Worm (Caenorhabditis elegans) whole organism, late embryonic: ENCODE data around the gene clec-79.

Experiments used
- C38D4.7 ChIP-seq: fragments of 200-800 bp; sonication (Bioruptor generic); optimal IDR thresholded peaks from 2 replicates; lab custom pipeline; 2018; ENCODE audit warnings: mild to moderate bottlenecking, missing genetic modification characterization, moderate library complexity, missing compliant biosample characterization
- T23F11.4 ChIP-seq: fragments of 200-800 bp; sonication (Bioruptor generic); optimal IDR thresholded peaks from 2 replicates; lab custom pipeline; 2018; ENCODE audit warnings: mild to moderate bottlenecking, missing genetic modification characterization, missing compliant biosample characterization
- Y22D7AL.16 ChIP-seq: sonication (generic microtip); optimal IDR thresholded peaks from 2 replicates; lab custom pipeline; 2016; ENCODE audit warnings: missing genetic modification characterization, missing compliant biosample characterization
- ahr-1 ChIP-seq: sonication (generic microtip); optimal IDR thresholded peaks from 2 replicates; lab custom pipeline; 2016; ENCODE audit warnings: missing genetic modification characterization, missing compliant biosample characterization
- ceh-18 ChIP-seq: sonication (generic microtip); optimal IDR thresholded peaks from 2 replicates; lab custom pipeline; 2016; ENCODE audit warnings: missing genetic modification characterization, missing compliant biosample characterization
- ceh-19 ChIP-seq: fragments of 200-800 bp; sonication (Bioruptor generic); optimal IDR thresholded peaks from 2 replicates; lab custom pipeline; 2018; ENCODE audit warnings: mild to moderate bottlenecking, missing genetic modification characterization, missing compliant biosample characterization
- ceh-30 ChIP-seq: fragments of 150-350 bp; optimal IDR thresholded peaks from 2 replicates; lab custom pipeline; 2014; ENCODE audit warnings: missing biosample characterization, missing genetic modification characterization
- ceh-31 ChIP-seq: sonication (generic microtip); optimal IDR thresholded peaks from 2 replicates; lab custom pipeline; 2016; ENCODE audit warnings: missing genetic modification characterization, missing compliant biosample characterization
- ceh-34 ChIP-seq: sonication (generic microtip); optimal IDR thresholded peaks from 2 replicates; lab custom pipeline; 2016; ENCODE audit warnings: mild to moderate bottlenecking, missing genetic modification characterization, missing compliant biosample characterization
- ceh-45 ChIP-seq: fragments of 200-800 bp; sonication (Bioruptor generic); IDR thresholded peaks from 2 replicates; pipeline ENCODE4 v1.3.6; 2022; ENCODE audit warnings: missing genetic modification reagents, missing genetic modification characterization, missing compliant biosample characterization
- ceh-48 ChIP-seq: sonication (generic microtip); optimal IDR thresholded peaks from 2 replicates; lab custom pipeline; 2016; ENCODE audit warnings: missing genetic modification characterization, inconsistent platforms, missing compliant biosample characterization
- ceh-6 ChIP-seq: fragments of 200-800 bp; sonication (Bioruptor generic); optimal IDR thresholded peaks from 2 replicates; lab custom pipeline; 2018; ENCODE audit warnings: mild to moderate bottlenecking, missing genetic modification characterization, missing compliant biosample characterization
- ceh-9 ChIP-seq: sonication (generic microtip); optimal IDR thresholded peaks from 2 replicates; lab custom pipeline; 2016; ENCODE audit warnings: mild to moderate bottlenecking, missing genetic modification characterization, inconsistent platforms, missing compliant biosample characterization
- che-1 ChIP-seq: sonication (generic microtip); optimal IDR thresholded peaks from 2 replicates; lab custom pipeline; 2016; ENCODE audit warnings: mild to moderate bottlenecking, missing genetic modification characterization, missing compliant biosample characterization
- dmd-4 ChIP-seq: sonication (generic microtip); optimal IDR thresholded peaks from 2 replicates; lab custom pipeline; 2016; ENCODE audit warnings: borderline replicate concordance, missing genetic modification characterization, missing compliant biosample characterization
- dve-1 ChIP-seq: sonication (generic microtip); optimal IDR thresholded peaks from 2 replicates; lab custom pipeline; 2017; ENCODE audit warnings: antibody characterized with exemption, mild to moderate bottlenecking, missing genetic modification characterization, missing compliant biosample characterization
- elt-2 ChIP-seq: sonication (generic microtip); optimal IDR thresholded peaks from 2 replicates; lab custom pipeline; 2016; ENCODE audit warnings: missing genetic modification reagents, missing genetic modification characterization, missing compliant biosample characterization
- elt-4 ChIP-seq: sonication (generic microtip); optimal IDR thresholded peaks from 2 replicates; lab custom pipeline; 2016; ENCODE audit warnings: missing genetic modification characterization, missing compliant biosample characterization
- ets-4 ChIP-seq: sonication (generic microtip); optimal IDR thresholded peaks from 2 replicates; lab custom pipeline; 2016; ENCODE audit warnings: missing genetic modification characterization, missing compliant biosample characterization
- fkh-6 ChIP-seq: sonication (generic microtip); optimal IDR thresholded peaks from 2 replicates; lab custom pipeline; 2016; ENCODE audit warnings: missing genetic modification characterization, missing compliant biosample characterization
- hlh-13 ChIP-seq: fragments of 200-800 bp; sonication (Bioruptor generic); optimal IDR thresholded peaks from 2 replicates; lab custom pipeline; 2018; ENCODE audit warnings: mild to moderate bottlenecking, missing genetic modification characterization, missing compliant biosample characterization
- hlh-15 ChIP-seq: sonication (generic microtip); optimal IDR thresholded peaks from 2 replicates; lab custom pipeline; 2016; ENCODE audit warnings: missing genetic modification characterization, missing compliant biosample characterization
- hlh-8 ChIP-seq: sonication (generic microtip); optimal IDR thresholded peaks from 2 replicates; lab custom pipeline; 2016; ENCODE audit warnings: missing genotype, missing genetic modification characterization, missing compliant biosample characterization
- lin-11 ChIP-seq: fragments of 200-800 bp; sonication (Bioruptor generic); optimal IDR thresholded peaks from 2 replicates; lab custom pipeline; 2018; ENCODE audit warnings: mild to moderate bottlenecking, missing genetic modification characterization, missing compliant biosample characterization
- madf-2 ChIP-seq: sonication (generic microtip); optimal IDR thresholded peaks from 2 replicates; lab custom pipeline; 2017; ENCODE audit warnings: missing genetic modification characterization, missing compliant biosample characterization
- mec-3 ChIP-seq: sonication (generic microtip); optimal IDR thresholded peaks from 2 replicates; lab custom pipeline; 2016; ENCODE audit warnings: borderline replicate concordance, missing genetic modification characterization, missing compliant biosample characterization
- nfya-1 ChIP-seq: sonication (generic microtip); optimal IDR thresholded peaks from 2 replicates; lab custom pipeline; 2017; ENCODE audit warnings: missing genetic modification characterization, mild to moderate bottlenecking, missing compliant biosample characterization, antibody characterized with exemption, moderate library complexity
- nhr-11 ChIP-seq: fragments of 150-350 bp; optimal IDR thresholded peaks from 2 replicates; lab custom pipeline; 2014; ENCODE audit warnings: missing biosample characterization, missing genetic modification characterization
- nhr-232 ChIP-seq: sonication (generic microtip); optimal IDR thresholded peaks from 2 replicates; lab custom pipeline; 2016; ENCODE audit warnings: missing genetic modification characterization, missing compliant biosample characterization
- odd-2 ChIP-seq: sonication (generic microtip); optimal IDR thresholded peaks from 2 replicates; lab custom pipeline; 2017; ENCODE audit warnings: antibody characterized with exemption, mild to moderate bottlenecking, missing genetic modification characterization, missing compliant biosample characterization
- pat-9 ChIP-seq: fragments of 200-800 bp; sonication (Bioruptor generic); optimal IDR thresholded peaks from 2 replicates; lab custom pipeline; 2018; ENCODE audit warnings: mild to moderate bottlenecking, missing genetic modification characterization, moderate library complexity, missing compliant biosample characterization
- pha-2 ChIP-seq: sonication (generic microtip); optimal IDR thresholded peaks from 2 replicates; lab custom pipeline; 2017; ENCODE audit warnings: mild to moderate bottlenecking, missing genetic modification characterization, missing compliant biosample characterization
- pha-4 ChIP-seq: fragments of 150-350 bp; optimal IDR thresholded peaks from 2 replicates; lab custom pipeline; 2018; ENCODE audit warnings: missing biosample characterization, missing genetic modification reagents, missing genetic modification characterization
- pqm-1 ChIP-seq: sonication (generic microtip); optimal IDR thresholded peaks from 2 replicates; lab custom pipeline; 2016; ENCODE audit warnings: missing genetic modification characterization, missing compliant biosample characterization
- pros-1 ChIP-seq: fragments of 150-350 bp; optimal IDR thresholded peaks from 2 replicates; lab custom pipeline; 2014; ENCODE audit warnings: missing biosample characterization, missing genetic modification reagents, missing genetic modification characterization
- ref-2 ChIP-seq: sonication (generic microtip); optimal IDR thresholded peaks from 2 replicates; lab custom pipeline; 2016; ENCODE audit warnings: missing genetic modification characterization, missing compliant biosample characterization
- rnt-1 ChIP-seq: sonication (generic microtip); optimal IDR thresholded peaks from 2 replicates; lab custom pipeline; 2016; ENCODE audit warnings: missing genetic modification characterization, missing compliant biosample characterization
- sox-2 ChIP-seq: fragments of 200-800 bp; sonication (Bioruptor generic); IDR thresholded peaks from 2 replicates; pipeline ENCODE4 v1.3.6; 2022; ENCODE audit warnings: missing genetic modification reagents, missing genetic modification characterization, missing compliant biosample characterization
- syd-9 ChIP-seq: sonication (generic microtip); optimal IDR thresholded peaks from 2 replicates; lab custom pipeline; 2016; ENCODE audit warnings: mild to moderate bottlenecking, missing genetic modification characterization, moderate library complexity, missing compliant biosample characterization
- tbx-2 ChIP-seq: sonication (generic microtip); optimal IDR thresholded peaks from 2 replicates; lab custom pipeline; 2016; ENCODE audit warnings: missing genetic modification characterization, missing compliant biosample characterization
- ztf-16 ChIP-seq: sonication (generic microtip); optimal IDR thresholded peaks from 2 replicates; lab custom pipeline; 2017; ENCODE audit warnings: missing genetic modification characterization, missing compliant biosample characterization

Gene clec-79

ce11 chrIV:4014341-4014826 lies 41.2 kb downstream of the clec-79 start:
- TF ChIP-seq nhr-11 (tag; lab: Kevin White, UChicago), result no peak
- no peak for TF ChIP-seq ceh-34 (tag; lab: Kevin White, UChicago)
- TF ChIP-seq pros-1 (tag; lab: Kevin White, UChicago), result no peak
- TF ChIP-seq mec-3 (tag; lab: Kevin White, UChicago), result no peak

- TF ChIP-seq nfya-1 (tag; lab: Kevin White, UChicago) (no peak), nhr-11 (tag; lab: Kevin White, UChicago) (no peak), hlh-13 (GFP tag; lab: Kevin White, UChicago) (no peak), Y22D7AL.16 (tag; lab: Kevin White, UChicago) (no peak), syd-9 (tag; lab: Kevin White, UChicago) (no peak), ets-4 (no peak), ceh-45 (GFP tag; lab: Robert Waterston, UW) (no peak), hlh-8 (tag; lab: Kevin White, UChicago) (no peak), pros-1 (tag; lab: Kevin White, UChicago) (no peak), fkh-6 (tag; lab: Kevin White, UChicago) (no peak), ztf-16 (tag; lab: Kevin White, UChicago) (no peak), rnt-1 (tag; lab: Kevin White, UChicago) (no peak), ceh-19 (GFP tag; lab: Kevin White, UChicago) (no peak)
Observed at ce11 chrIV:4015660-4016059, 42.5 kb downstream of the clec-79 start.

DNA sequence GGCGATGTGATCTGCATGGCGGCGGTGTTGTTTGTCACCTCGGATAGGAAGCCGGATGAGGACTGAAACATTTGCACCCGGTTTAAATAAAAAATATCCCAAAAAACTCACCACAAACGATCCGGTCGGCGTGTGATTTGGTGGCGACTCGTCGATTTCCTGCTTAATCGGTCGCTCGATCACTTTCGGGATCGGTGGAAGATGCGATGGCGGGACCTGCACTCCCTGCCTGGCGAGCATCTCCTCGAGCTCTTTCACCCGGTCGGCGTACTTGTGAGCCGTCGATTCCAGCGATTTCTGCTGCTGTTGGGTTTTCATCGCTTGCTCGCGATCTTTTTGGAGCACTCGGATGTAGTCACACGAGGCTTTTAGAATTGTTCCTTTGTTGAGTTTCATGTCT lies 43.6 kb downstream of the clec-79 start:
- TF ChIP-seq syd-9 (tag; lab: Kevin White, UChicago) (no peak), hlh-15 (no peak), pha-2 (tag; lab: Kevin White, UChicago) (no peak), C38D4.7 (GFP tag; lab: Kevin White, UChicago) (no peak), ceh-45 (GFP tag; lab: Robert Waterston, UW) (no peak), odd-2 (tag; lab: Kevin White, UChicago) (no peak)

- TF ChIP-seq ceh-31 (tag; lab: Kevin White, UChicago) (no peak), ceh-48 (tag; lab: Kevin White, UChicago) (no peak), ceh-9 (tag; lab: Kevin White, UChicago) (no peak), lin-11 (tag; lab: Kevin White, UChicago) (no peak), ceh-18 (tag; lab: Kevin White, UChicago) (no peak), fkh-6 (tag; lab: Kevin White, UChicago) (no peak), tbx-2 (tag; lab: Kevin White, UChicago) (no peak)
Observed at ce11 chrIV:4018692-4019387, 45.7 kb downstream of the clec-79 start.

ce11 chrIV:4019836-4020235 lies 46.7 kb downstream of the clec-79 start:
- TF ChIP-seq nhr-232 (tag; lab: Kevin White, UChicago) (peak; percentile 8), dve-1 (peak; percentile 41), T23F11.4 (no peak), Y22D7AL.16 (tag; lab: Kevin White, UChicago) (no peak), nfya-1 (tag; lab: Kevin White, UChicago) (peak; percentile 87), ceh-6 (GFP tag; lab: Kevin White, UChicago) (no peak), dmd-4 (no peak), pqm-1 (peak; percentile 9), nhr-11 (tag; lab: Kevin White, UChicago) (no peak), ceh-9 (tag; lab: Kevin White, UChicago) (no peak), ceh-30 (tag; lab: Kevin White, UChicago) (peak; percentile 58), hlh-13 (GFP tag; lab: Kevin White, UChicago) (no peak), che-1 (peak; percentile 34), hlh-15 (no peak), tbx-2 (tag; lab: Kevin White, UChicago) (peak; percentile 52), pha-2 (tag; lab: Kevin White, UChicago) (no peak), madf-2 (no peak), ahr-1 (tag; lab: Kevin White, UChicago) (no peak), pat-9 (tag; lab: Kevin White, UChicago) (no peak), syd-9 (tag; lab: Kevin White, UChicago) (no peak), C38D4.7 (GFP tag; lab: Kevin White, UChicago) (no peak), elt-4 (tag; lab: Kevin White, UChicago) (no peak), ztf-16 (tag; lab: Kevin White, UChicago) (no peak), sox-2 (GFP tag; lab: Robert Waterston, UW) (no peak), ref-2 (tag; lab: Kevin White, UChicago) (peak; percentile 65), elt-2 (tag; lab: Kevin White, UChicago) (peak; percentile 11), pha-4 (no peak)
